Fruit fly (Drosophila melanogaster) whole organism, wandering third instar larva: Measurements from ENCODE around the gene snu.

Experiments
- CG32264 ChIP-seq: fragments of 200-800 bp; sonication (Bioruptor generic); optimal IDR thresholded peaks from 2 replicates; lab custom pipeline; 2016; ENCODE audit warnings: missing biosample characterization, missing genetic modification characterization
- CrebA ChIP-seq: fragments of 200-800 bp; sonication (Bioruptor generic); optimal IDR thresholded peaks from 2 replicates; lab custom pipeline; 2016; ENCODE audit warnings: missing biosample characterization, mild to moderate bottlenecking, missing genetic modification characterization, borderline replicate concordance
- HLH106 ChIP-seq: fragments of 200-800 bp; optimal IDR thresholded peaks from 3 replicates; lab custom pipeline; 2019; ENCODE audit warnings: missing biosample characterization, mild to moderate bottlenecking, missing genetic modification characterization, moderate library complexity
- Hr78 ChIP-seq: fragments of >200 bp; optimal IDR thresholded peaks from 2 replicates; lab custom pipeline; 2017; ENCODE audit warnings: missing biosample characterization, missing genetic modification characterization
- Rel ChIP-seq, 2 experiments: fragments of 200-800 bp; sonication (Bioruptor generic) in 1 of 2; optimal IDR thresholded peaks; 2 replicates in 1 of 2; 3 replicates in 1 of 2; lab custom pipeline; 2016 to 2019; ENCODE audit warnings: mild to moderate bottlenecking in 2 of 2, missing biosample characterization in 2 of 2, missing genetic modification characterization in 2 of 2, moderate library complexity in 1 of 2
- br ChIP-seq: fragments of 200-800 bp; sonication (Bioruptor generic); optimal IDR thresholded peaks from 2 replicates; lab custom pipeline; 2016; ENCODE audit warnings: missing biosample characterization, missing genetic modification characterization
- brk ChIP-seq: fragments of 200-800 bp; sonication (Bioruptor generic); optimal IDR thresholded peaks from 2 replicates; lab custom pipeline; 2016; ENCODE audit warnings: missing biosample characterization, mild to moderate bottlenecking, missing genetic modification characterization
- dl ChIP-seq, 2 experiments: fragments of 175-275, 200-275 bp in 1 of 2; fragments of 200-275 bp in 1 of 2; sonication (Bioruptor generic); optimal IDR thresholded peaks; lab custom pipeline; 2018; ENCODE audit warnings: mild to moderate bottlenecking in 2 of 2, missing biosample characterization in 2 of 2, missing genetic modification characterization in 2 of 2, moderate library complexity in 2 of 2; ENCODE audit not compliant: partially characterized antibody in 2 of 2, insufficient read depth in 1 of 2
- fru ChIP-seq: fragments of 200-800 bp; sonication (Bioruptor generic); optimal IDR thresholded peaks from 3 replicates; lab custom pipeline; 2016; ENCODE audit warnings: missing biosample characterization, mild to moderate bottlenecking, missing genetic modification characterization
- psq ChIP-seq: fragments of 200-800 bp; sonication (Bioruptor generic); optimal IDR thresholded peaks from 3 replicates; lab custom pipeline; 2017; ENCODE audit warnings: missing biosample characterization, mild to moderate bottlenecking, missing genetic modification characterization, moderate library complexity
- usp ChIP-seq: fragments of >200 bp; optimal IDR thresholded peaks from 2 replicates; lab custom pipeline; 2017; ENCODE audit warnings: missing biosample characterization, missing genetic modification characterization

DNA sequence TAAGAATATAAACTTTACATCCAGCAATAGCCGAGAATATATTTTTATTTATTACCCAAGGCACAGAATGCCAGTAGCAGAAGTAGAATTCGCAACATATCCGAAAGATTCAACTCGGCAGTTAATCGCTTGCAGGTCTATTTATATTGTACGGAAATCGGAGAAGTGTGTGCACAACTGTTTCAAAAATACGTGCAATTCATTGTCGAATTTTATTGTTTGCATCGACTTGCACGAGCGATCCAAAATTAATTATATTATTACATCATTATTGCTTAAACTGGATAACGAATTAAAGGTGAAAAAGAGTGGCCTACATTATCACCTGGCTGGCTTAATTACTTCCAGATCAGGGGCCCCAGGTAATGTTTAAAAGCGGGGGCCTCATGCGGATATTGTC lies 32.0 kb upstream of the snu start, which contains the start of gene CG14062:
- TF ChIP-seq psq (GFP tag; lab: Kevin White, UChicago) = no peak
- no peak for TF ChIP-seq CrebA
- no peak for TF ChIP-seq Hr78 (GFP tag; lab: Kevin White, UChicago)
- no peak for TF ChIP-seq brk (GFP tag; lab: Kevin White, UChicago)
- TF ChIP-seq fru (GFP tag; lab: Kevin White, UChicago) = no peak
- no peak for TF ChIP-seq CG32264 (GFP tag; lab: Kevin White, UChicago)
- no peak for TF ChIP-seq br (GFP tag; lab: Kevin White, UChicago)
- TF ChIP-seq dl (GFP tag; optimal IDR thresholded peaks at IDR 0.05; lab: Kevin White, UChicago; ENCODE audit: insufficient read depth in 1 of 2, partially characterized antibody in 2 of 2) = no peak
- no peak for TF ChIP-seq usp (GFP tag; lab: Kevin White, UChicago)
- no peak for TF ChIP-seq HLH106 (tag; lab: Kevin White, UChicago)
- TF ChIP-seq Rel (GFP tag; optimal IDR thresholded peaks at IDR 0.05; lab: Kevin White, UChicago) = no peak
- no peak for TF ChIP-seq Rel (tag; optimal IDR thresholded peaks at IDR 0.05; lab: Kevin White, UChicago)
